Worm (Caenorhabditis elegans): Measurements from ENCODE around the gene hsp-75.

- TF ChIP-seq athp-1 (tag; optimal IDR thresholded peaks at IDR 0.05), result no peak
- no peak for TF ChIP-seq snpc-4 (GFP tag; optimal IDR thresholded peaks at IDR 0.05)
- no peak for TF ChIP-seq snpc-4 (tag; optimal IDR thresholded peaks at IDR 0.05)
- no peak for TF ChIP-seq nhr-179 (tag; optimal IDR thresholded peaks at IDR 0.05)
- TF ChIP-seq madf-6 (GFP tag; IDR thresholded peaks at IDR 0.05), result no peak
- no peak for TF ChIP-seq cebp-2 (GFP tag; IDR thresholded peaks at IDR 0.05)
- no peak for TF ChIP-seq cebp-1 (GFP tag; IDR thresholded peaks at IDR 0.05)
- no peak for TF ChIP-seq cebp-1 (tag; optimal IDR thresholded peaks at IDR 0.05)
- TF ChIP-seq xnd-1 (tag; optimal IDR thresholded peaks at IDR 0.05), result no peak
- TF ChIP-seq Y53F4B.3 (GFP tag; IDR thresholded peaks at IDR 0.05), result no peak
Measured at ce11 chrIII:7273718-7274117, 47.2 kb upstream of the hsp-75 start.
